Fruit fly (Drosophila melanogaster) whole organism, embryonic: Measurements from ENCODE around the gene asp.
A peak's percentile ranks its signal among the peaks of the same experiment; 100 is the strongest.

ENCODE experiments used
- BtbVII ChIP-seq: fragments of 200-800 bp; sonication (Bioruptor generic); optimal IDR thresholded peaks from 3 replicates; lab custom pipeline; 2017; ENCODE audit warnings: missing biosample characterization, mild to moderate bottlenecking, missing genetic modification characterization
- CG10366 ChIP-seq: fragments of 200-800 bp; sonication (Bioruptor generic); IDR thresholded peaks from 2 replicates; pipeline ENCODE4 v1.3.6; 2022; ENCODE audit warnings: missing biosample characterization, missing genetic modification characterization
- CG10565 ChIP-seq: fragments of 200-800 bp; sonication (Bioruptor generic); optimal IDR thresholded peaks from 3 replicates; lab custom pipeline; 2016; ENCODE audit warnings: missing biosample characterization, mild to moderate bottlenecking, missing genetic modification characterization
- CG11456 ChIP-seq: fragments of 200-800 bp; sonication (Bioruptor generic); IDR thresholded peaks from 3 replicates; pipeline ENCODE4 v1.3.6; 2022; ENCODE audit warnings: missing biosample characterization, missing genetic modification characterization
- CG11723 ChIP-seq: fragments of 200-800 bp; sonication (Bioruptor generic); optimal IDR thresholded peaks from 2 replicates; lab custom pipeline; 2017; ENCODE audit warnings: missing biosample characterization, mild to moderate bottlenecking, missing genetic modification characterization
- CG12299 ChIP-seq: fragments of 200-800 bp; sonication (Bioruptor generic); optimal IDR thresholded peaks from 2 replicates; lab custom pipeline; 2018; ENCODE audit warnings: missing biosample characterization, mild to moderate bottlenecking, missing genetic modification characterization
- CG12659 ChIP-seq: fragments of 200-800 bp; sonication (Bioruptor generic); optimal IDR thresholded peaks from 3 replicates; lab custom pipeline; 2017; ENCODE audit warnings: mild to moderate bottlenecking, missing biosample characterization, missing genetic modification reagents, missing genetic modification characterization
- CG13296 ChIP-seq: fragments of 200-800 bp; sonication (Bioruptor generic); optimal IDR thresholded peaks from 3 replicates; lab custom pipeline; 2018; ENCODE audit warnings: missing biosample characterization, mild to moderate bottlenecking, missing genetic modification characterization
- CG15479 ChIP-seq: fragments of 200-800 bp; sonication (Bioruptor generic); optimal IDR thresholded peaks from 3 replicates; lab custom pipeline; 2019; ENCODE audit warnings: missing biosample characterization, mild to moderate bottlenecking, missing genetic modification characterization, moderate library complexity
- CG16779 ChIP-seq: fragments of 200-800 bp; sonication (Bioruptor generic); IDR thresholded peaks from 2 replicates; pipeline ENCODE4 v1.3.6; 2022; ENCODE audit warnings: missing biosample characterization, missing genetic modification characterization
- CG17359 ChIP-seq: fragments of 200-800 bp; sonication (Bioruptor generic); optimal IDR thresholded peaks from 3 replicates; lab custom pipeline; 2018; ENCODE audit warnings: missing biosample characterization, mild to moderate bottlenecking, missing genetic modification characterization, moderate library complexity
- CG2202 ChIP-seq: fragments of 200-800 bp; sonication (Bioruptor generic); optimal IDR thresholded peaks from 2 replicates; lab custom pipeline; 2018; ENCODE audit warnings: missing biosample characterization, mild to moderate bottlenecking, missing genetic modification characterization
- CG2712 ChIP-seq: fragments of 200-800 bp; optimal IDR thresholded peaks from 3 replicates; lab custom pipeline; 2019; ENCODE audit warnings: missing biosample characterization, mild to moderate bottlenecking, missing genetic modification characterization, moderate library complexity
- CG2875 ChIP-seq: fragments of 200-800 bp; sonication (Bioruptor generic); optimal IDR thresholded peaks from 2 replicates; lab custom pipeline; 2017; ENCODE audit warnings: missing biosample characterization, mild to moderate bottlenecking, missing genetic modification characterization, missing genetic modification reagents
- CG5953 ChIP-seq: fragments of 200-800 bp; sonication (Bioruptor generic); IDR thresholded peaks from 2 replicates; pipeline ENCODE4 v1.3.6; 2022; ENCODE audit warnings: missing biosample characterization, missing genetic modification characterization
- CG6791 ChIP-seq: fragments of 200-800 bp; sonication (Bioruptor generic); IDR thresholded peaks from 3 replicates; pipeline ENCODE4 v1.3.6; 2022; ENCODE audit warnings: missing biosample characterization, missing genetic modification characterization; ENCODE audit not compliant: partially characterized antibody
- CG7745 ChIP-seq: fragments of 200-800 bp; sonication (Bioruptor generic); optimal IDR thresholded peaks from 2 replicates; lab custom pipeline; 2018; ENCODE audit warnings: missing biosample characterization, mild to moderate bottlenecking, missing genetic modification characterization, moderate library complexity
- CG7987 ChIP-seq: fragments of 200-800 bp; sonication (Bioruptor generic); optimal IDR thresholded peaks from 2 replicates; lab custom pipeline; 2018; ENCODE audit warnings: missing biosample characterization, mild to moderate bottlenecking, missing genetic modification characterization, moderate library complexity
- CG9817 ChIP-seq: fragments of 200-800 bp; sonication (Bioruptor generic); optimal IDR thresholded peaks from 2 replicates; lab custom pipeline; 2018; ENCODE audit warnings: missing biosample characterization, mild to moderate bottlenecking, missing genetic modification characterization, moderate library complexity
- Dfd ChIP-seq, 2 experiments: fragments of >200 bp; optimal IDR thresholded peaks; 2 replicates each; lab custom pipeline; 2017; ENCODE audit warnings: missing biosample characterization in 2 of 2, missing genetic modification characterization in 2 of 2
- Dip3 ChIP-seq: fragments of 200-800 bp; sonication (Bioruptor generic); optimal IDR thresholded peaks from 3 replicates; lab custom pipeline; 2016; ENCODE audit warnings: missing biosample characterization, missing genetic modification characterization
- Drgx ChIP-seq: fragments of 200-800 bp; sonication (Bioruptor generic); IDR thresholded peaks from 2 replicates; pipeline ENCODE4 v1.3.6; 2022; ENCODE audit warnings: missing biosample characterization, missing genetic modification characterization
- Ets65A ChIP-seq: fragments of 200-800 bp; sonication (Bioruptor generic); peaks from one replicate; lab custom pipeline; 2016; ENCODE audit warnings: missing biosample characterization, missing genetic modification characterization
- Fer2 ChIP-seq: fragments of 200-800 bp; sonication (Bioruptor generic); optimal IDR thresholded peaks from 2 replicates; lab custom pipeline; 2018; ENCODE audit warnings: missing biosample characterization, mild to moderate bottlenecking, missing genetic modification characterization, moderate library complexity
- HLH4C ChIP-seq: fragments of 200-800 bp; sonication (Bioruptor generic); IDR thresholded peaks from 3 replicates; pipeline ENCODE4 v1.3.6; 2022; ENCODE audit warnings: missing biosample characterization, missing genetic modification characterization; ENCODE audit not compliant: partially characterized antibody
- HmgZ ChIP-seq: fragments of 200-800 bp; sonication (Bioruptor generic); optimal IDR thresholded peaks from 2 replicates; lab custom pipeline; 2018; ENCODE audit warnings: missing biosample characterization, mild to moderate bottlenecking, missing genetic modification characterization
- Hmx ChIP-seq: fragments of 200-800 bp; sonication (Bioruptor generic); optimal IDR thresholded peaks from 2 replicates; lab custom pipeline; 2016; ENCODE audit warnings: missing biosample characterization, missing genetic modification characterization
- Lpt ChIP-seq: fragments of >200 bp; optimal IDR thresholded peaks from 2 replicates; lab custom pipeline; 2018; ENCODE audit warnings: missing biosample characterization, missing genetic modification characterization
- Med ChIP-seq: fragments of 200-800 bp; sonication (Bioruptor generic); peaks from one replicate; lab custom pipeline; 2016; ENCODE audit warnings: missing biosample characterization, missing genetic modification characterization, mild to moderate bottlenecking, inconsistent platforms, moderate library complexity
- Pdp1 ChIP-seq, 2 experiments: fragments of 200-800 bp; sonication (Bioruptor generic); optimal IDR thresholded peaks; 3 replicates each; lab custom pipeline; 2016; ENCODE audit warnings: missing biosample characterization in 2 of 2, missing genetic modification characterization in 2 of 2, mild to moderate bottlenecking in 1 of 2, moderate library complexity in 1 of 2
- Ravus ChIP-seq: fragments of 200-800 bp; sonication (Bioruptor generic); IDR thresholded peaks from 2 replicates; pipeline ENCODE4 v1.3.6; 2022; ENCODE audit warnings: missing biosample characterization, missing genetic modification characterization
- Taf1 ChIP-seq: fragments of 200-800 bp; sonication (Bioruptor generic); IDR thresholded peaks from 2 replicates; pipeline ENCODE4 v1.3.6; 2022; ENCODE audit warnings: missing biosample characterization, missing genetic modification characterization
- Trl ChIP-seq, 3 experiments: fragments of >200 bp in 2 of 3; fragments of 200-800 bp in 1 of 3; sonication (Bioruptor generic) in 1 of 3; optimal IDR thresholded peaks; 2 replicates in 1 of 3; 3 replicates in 2 of 3; lab custom pipeline; 2016 to 2017; ENCODE audit warnings: missing biosample characterization in 1 of 3, missing genetic modification characterization in 1 of 3
- Usf ChIP-seq: fragments of 200-800 bp; sonication (Bioruptor generic); optimal IDR thresholded peaks from 2 replicates; lab custom pipeline; 2017; ENCODE audit warnings: missing genotype, missing biosample characterization, missing genetic modification characterization
- Xbp1 ChIP-seq: fragments of 200-800 bp; sonication (Bioruptor generic); optimal IDR thresholded peaks from 3 replicates; lab custom pipeline; 2016; ENCODE audit warnings: missing biosample characterization, mild to moderate bottlenecking, missing genetic modification characterization
- bigmax ChIP-seq: fragments of 200-800 bp; sonication (Bioruptor generic); optimal IDR thresholded peaks from 2 replicates; lab custom pipeline; 2018; ENCODE audit warnings: missing biosample characterization, mild to moderate bottlenecking, missing genetic modification characterization
- cg ChIP-seq: fragments of 200-800 bp; sonication (Bioruptor generic); optimal IDR thresholded peaks from 3 replicates; lab custom pipeline; 2019; ENCODE audit warnings: missing biosample characterization, mild to moderate bottlenecking, missing genetic modification characterization, moderate library complexity
- chinmo ChIP-seq: fragments of 200-800 bp; sonication (Bioruptor generic); IDR thresholded peaks from 4 replicates; pipeline ENCODE4 v1.3.6; 2022; ENCODE audit warnings: missing biosample characterization, missing genetic modification characterization; ENCODE audit not compliant: partially characterized antibody
- ci ChIP-seq: fragments of 200-800 bp; sonication (Bioruptor generic); IDR thresholded peaks from 3 replicates; pipeline ENCODE4 v1.3.6; 2022; ENCODE audit warnings: missing biosample characterization, missing genetic modification characterization
- corto ChIP-seq: fragments of 200-800 bp; sonication (Bioruptor generic); optimal IDR thresholded peaks from 2 replicates; lab custom pipeline; 2016; ENCODE audit warnings: missing biosample characterization, mild to moderate bottlenecking, missing genetic modification characterization, moderate library complexity
- crp ChIP-seq, 2 experiments: fragments of 200-800 bp; sonication (Bioruptor generic); optimal IDR thresholded peaks; 2 replicates in 1 of 2; 3 replicates in 1 of 2; lab custom pipeline; 2017; ENCODE audit warnings: missing biosample characterization in 2 of 2, missing genetic modification characterization in 2 of 2, mild to moderate bottlenecking in 1 of 2, moderate library complexity in 1 of 2
- dm ChIP-seq: fragments of 200-800 bp; sonication (Bioruptor generic); optimal IDR thresholded peaks from 3 replicates; lab custom pipeline; 2016; ENCODE audit warnings: missing biosample characterization, missing genetic modification characterization
- emc ChIP-seq: fragments of 200-800 bp; sonication (Bioruptor generic); optimal IDR thresholded peaks from 2 replicates; lab custom pipeline; 2016; ENCODE audit warnings: missing biosample characterization, missing genetic modification characterization
- eve ChIP-seq, 2 experiments: fragments of >200 bp; optimal IDR thresholded peaks; 2 replicates each; lab custom pipeline; 2017; ENCODE audit warnings: missing biosample characterization in 2 of 2, missing genetic modification characterization in 2 of 2
- klu ChIP-seq: fragments of 200-800 bp; sonication (Bioruptor generic); IDR thresholded peaks from 2 replicates; pipeline ENCODE4 v1.3.6; 2022; ENCODE audit warnings: missing biosample characterization, missing genetic modification characterization
- nau ChIP-seq: fragments of 200-800 bp; sonication (Bioruptor generic); optimal IDR thresholded peaks from 3 replicates; lab custom pipeline; 2017; ENCODE audit warnings: missing biosample characterization, mild to moderate bottlenecking, missing genetic modification characterization, missing genetic modification reagents
- run ChIP-seq: fragments of 200-800 bp; sonication (Bioruptor generic); optimal IDR thresholded peaks from 3 replicates; lab custom pipeline; 2018; ENCODE audit warnings: missing biosample characterization, mild to moderate bottlenecking, missing genetic modification characterization
- shn ChIP-seq: fragments of 200-800 bp; sonication (Bioruptor generic); optimal IDR thresholded peaks from 3 replicates; lab custom pipeline; 2016; ENCODE audit warnings: missing biosample characterization, missing genetic modification characterization
- slp2 ChIP-seq: fragments of 200-800 bp; sonication (Bioruptor generic); optimal IDR thresholded peaks from 2 replicates; lab custom pipeline; 2016; ENCODE audit warnings: missing biosample characterization, missing genetic modification characterization
- toy ChIP-seq: fragments of 200-800 bp; sonication (Bioruptor generic); IDR thresholded peaks from 2 replicates; pipeline ENCODE4 v1.3.6; 2022; ENCODE audit warnings: missing biosample characterization, missing genetic modification characterization
- zen ChIP-seq: fragments of 200-800 bp; sonication (Bioruptor generic); optimal IDR thresholded peaks from 3 replicates; lab custom pipeline; 2018; ENCODE audit warnings: missing biosample characterization, mild to moderate bottlenecking, missing genetic modification characterization, moderate library complexity

The asp gene

DNA sequence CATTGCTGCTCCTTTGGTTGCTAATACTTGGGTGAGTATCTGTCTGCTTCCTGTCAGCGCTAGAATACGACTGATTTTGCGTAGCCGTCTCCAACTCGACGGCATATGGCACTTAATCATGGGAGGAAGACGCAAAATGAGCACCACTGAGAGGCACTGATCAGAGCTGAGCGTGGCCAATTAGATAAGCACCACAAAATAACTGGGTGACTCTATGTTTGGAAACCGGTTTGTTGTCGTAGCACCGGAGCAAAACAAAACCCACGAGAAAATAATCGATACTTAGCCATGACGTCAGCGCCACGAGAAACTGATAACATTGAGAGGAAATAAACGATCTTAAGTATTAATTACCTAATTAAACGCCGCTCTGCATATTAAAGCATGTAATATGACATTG is 45.9 kb downstream of the asp start, which contains the start of gene Ude (continued):
- TF ChIP-seq CG17359 (tag; lab: Kevin White, UChicago) (no peak), dm (GFP tag; lab: Kevin White, UChicago) (no peak), Dfd (GFP tag; optimal IDR thresholded peaks at IDR 0.05; lab: Kevin White, UChicago) (no peak), eve (GFP tag; optimal IDR thresholded peaks at IDR 0.05; lab: Kevin White, UChicago) (no peak), CG2202 (tag; lab: Kevin White, UChicago) (no peak), CG7745 (tag; lab: Kevin White, UChicago) (peak; percentile 56), Med (GFP tag; lab: Kevin White, UChicago) (peak; percentile 26), CG10565 (GFP tag; lab: Kevin White, UChicago) (no peak), nau (GFP tag; lab: Kevin White, UChicago) (no peak), Dip3 (no peak), cg (no peak), CG7987 (GFP tag; lab: Kevin White, UChicago) (no peak), CG5953 (GFP tag; lab: Robert Waterston, UW) (no peak), CG10366 (GFP tag; lab: Robert Waterston, UW) (no peak), Pdp1 (GFP tag; optimal IDR thresholded peaks at IDR 0.05; lab: Kevin White, UChicago) (peak in 1 of 2 experiments; percentile 47), CG12659 (no peak), CG15479 (GFP tag; lab: Kevin White, UChicago) (no peak), Lpt (GFP tag; lab: Kevin White, UChicago) (no peak), Taf1 (GFP tag; lab: Robert Waterston, UW) (no peak), toy (no peak), Ravus (GFP tag; lab: Robert Waterston, UW) (no peak), Hmx (GFP tag; lab: Kevin White, UChicago) (no peak), CG13296 (GFP tag; lab: Kevin White, UChicago) (no peak), ci (peak; percentile 61; the same call in 2 of the 3 replicates), chinmo (GFP tag; lab: Robert Waterston, UW) (peak; percentile 85; the same call in 2 of the 4 replicates), CG9817 (tag; lab: Kevin White, UChicago) (no peak), Ets65A (GFP tag; lab: Kevin White, UChicago) (no peak), Xbp1 (GFP tag; lab: Kevin White, UChicago) (no peak), CG2875 (GFP tag; lab: Kevin White, UChicago) (no peak), crp (GFP tag; optimal IDR thresholded peaks at IDR 0.05; lab: Kevin White, UChicago) (no peak), CG11456 (no peak), zen (tag; lab: Kevin White, UChicago) (no peak), bigmax (GFP tag; lab: Kevin White, UChicago) (no peak), HLH4C (GFP tag; lab: Robert Waterston, UW) (no peak), CG12299 (tag; lab: Kevin White, UChicago) (no peak), BtbVII (GFP tag; lab: Kevin White, UChicago) (peak; percentile 33), emc (GFP tag; lab: Kevin White, UChicago) (no peak), CG11723 (GFP tag; lab: Kevin White, UChicago) (no peak), CG16779 (no peak), Usf (GFP tag; lab: Kevin White, UChicago) (no peak), corto (GFP tag; lab: Kevin White, UChicago) (no peak), klu (GFP tag; lab: Robert Waterston, UW) (no peak), CG2712 (tag; lab: Kevin White, UChicago) (no peak), run (tag; lab: Kevin White, UChicago) (no peak), Fer2 (tag; lab: Kevin White, UChicago) (no peak), Drgx (GFP tag; lab: Robert Waterston, UW) (no peak), Trl (optimal IDR thresholded peaks at IDR 0.05; lab: Kevin White, UChicago) (peak in 1 of 2 experiments; percentile 63), Trl (GFP tag; optimal IDR thresholded peaks at IDR 0.05; lab: Kevin White, UChicago) (no peak), HmgZ (peak; percentile 8), slp2 (GFP tag; lab: Kevin White, UChicago) (no peak), CG6791 (no peak), shn (no peak)
